Worm (Caenorhabditis elegans): ENCODE results near the gene srv-1.

DNA sequence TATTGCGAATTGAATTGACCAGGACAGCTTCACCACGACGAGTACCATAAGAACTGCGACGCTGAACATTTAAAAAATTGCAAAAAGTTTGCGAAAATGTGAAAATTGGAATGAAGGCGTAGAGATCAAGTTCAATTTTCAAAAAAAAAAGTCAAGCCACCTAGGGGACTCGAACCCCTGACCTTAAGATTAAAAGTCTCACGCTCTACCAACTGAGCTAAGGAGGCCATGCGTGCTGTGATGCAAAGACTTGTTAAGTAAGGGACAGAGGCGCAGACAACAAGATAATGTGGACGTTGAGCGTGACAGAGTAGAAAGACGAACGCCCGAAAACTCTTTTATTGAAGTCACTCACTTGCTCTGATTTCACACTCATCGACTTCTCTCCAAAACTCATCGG is 37.4 kb downstream of the srv-1 start:
- TF ChIP-seq pha-4 (tag; optimal IDR thresholded peaks at IDR 0.05) (no peak), nhr-237 (tag; optimal IDR thresholded peaks at IDR 0.05) (no peak), ztf-11 (tag; optimal IDR thresholded peaks at IDR 0.05) (peak; percentile 32), elt-3 (tag; optimal IDR thresholded peaks at IDR 0.05) (no peak), unc-39 (tag; optimal IDR thresholded peaks at IDR 0.05) (peak; percentile 13), lin-32 (GFP tag; optimal IDR thresholded peaks at IDR 0.05) (peak; percentile 60), sptf-1 (tag; optimal IDR thresholded peaks at IDR 0.05) (peak; percentile 87), lin-13 (tag; optimal IDR thresholded peaks at IDR 0.05) (peak; percentile 16), unc-120 (tag; optimal IDR thresholded peaks at IDR 0.05; ENCODE audit: poor library complexity, severe bottlenecking) (peak; percentile 80), lsy-2 (tag; optimal IDR thresholded peaks at IDR 0.05) (peak; percentile 45), ces-1 (GFP tag; optimal IDR thresholded peaks at IDR 0.05) (peak; percentile 56), snpc-4 (tag; optimal IDR thresholded peaks at IDR 0.05) (no peak), nhr-76 (tag; optimal IDR thresholded peaks at IDR 0.05) (no peak), drap-1 (GFP tag; optimal IDR thresholded peaks at IDR 0.05) (peak; percentile 61)

Data from whole organism, mixed stage, embryonic.